Worm (Caenorhabditis elegans): ENCODE measurements around the gene T06E8.8.
A peak's percentile ranks its signal among the peaks of the same experiment; 100 is the strongest.

T06E8.8 gene

DNA sequence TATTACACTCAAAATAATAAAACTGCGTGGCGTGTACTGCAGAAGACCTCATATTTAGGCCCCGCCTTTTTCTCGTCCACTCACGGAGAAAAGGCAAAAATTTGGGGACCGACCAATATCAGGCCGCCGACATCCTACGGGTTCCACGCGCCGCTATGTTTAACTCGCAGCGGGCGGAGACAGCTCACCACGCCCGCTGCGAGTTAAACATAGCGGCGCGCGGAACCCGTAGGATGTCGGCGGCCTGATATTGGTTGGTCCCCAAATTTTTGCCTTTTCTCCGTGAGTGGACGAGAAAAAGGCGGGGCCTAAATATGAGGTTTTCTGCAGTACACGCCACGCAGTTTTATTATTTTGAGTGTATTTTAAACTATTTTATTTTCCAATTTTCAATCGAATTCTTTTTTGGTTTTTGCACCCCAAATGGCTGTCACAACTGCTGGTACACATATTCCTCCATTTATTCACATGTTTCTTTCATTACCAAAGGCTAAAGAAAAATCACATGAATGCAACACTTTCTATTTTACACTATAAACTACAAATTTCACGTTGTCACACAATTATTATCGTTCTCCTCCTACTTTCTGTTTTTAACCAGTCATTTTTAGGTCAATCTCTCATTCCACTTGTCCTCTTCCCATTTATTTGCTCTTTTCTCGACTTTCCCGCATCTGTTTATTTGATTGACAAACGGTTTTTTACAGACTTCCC lies 39.3 kb upstream of the T06E8.8 start, which contains the start of gene uda-1:
Gene uda-1 (plus strand): TSS at position 708 of the 714 bp plus-strand sequence.
- TF ChIP-seq crh-2 (tag; optimal IDR thresholded peaks at IDR 0.05) (peak; percentile 6), blmp-1 (tag; optimal IDR thresholded peaks at IDR 0.05; ENCODE audit: insufficient read depth) (peak; percentile 61)

DNA sequence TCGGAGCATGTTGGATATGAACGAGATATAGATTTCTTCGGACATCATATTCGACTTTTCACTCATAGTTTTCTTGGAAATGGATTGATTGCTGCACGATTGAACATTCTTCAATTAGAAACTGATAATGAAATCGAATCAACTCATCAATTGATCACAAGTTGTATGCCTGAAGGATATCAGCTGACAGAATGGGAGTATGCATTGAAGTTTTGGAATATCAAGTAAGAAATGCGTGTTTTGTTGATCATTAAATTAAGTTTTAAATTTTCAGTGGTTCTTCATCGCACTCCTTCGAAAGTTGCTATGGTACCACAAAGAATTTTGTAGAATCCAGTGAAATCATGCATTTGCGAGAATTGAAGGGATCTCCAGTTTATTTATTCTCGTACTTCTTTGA lies 37.2 kb upstream of the T06E8.8 start:
- TF ChIP-seq nhr-25 (tag; optimal IDR thresholded peaks at IDR 0.05): no peak
- TF ChIP-seq nhr-129 (tag; optimal IDR thresholded peaks at IDR 0.05): peak; percentile 10

DNA sequence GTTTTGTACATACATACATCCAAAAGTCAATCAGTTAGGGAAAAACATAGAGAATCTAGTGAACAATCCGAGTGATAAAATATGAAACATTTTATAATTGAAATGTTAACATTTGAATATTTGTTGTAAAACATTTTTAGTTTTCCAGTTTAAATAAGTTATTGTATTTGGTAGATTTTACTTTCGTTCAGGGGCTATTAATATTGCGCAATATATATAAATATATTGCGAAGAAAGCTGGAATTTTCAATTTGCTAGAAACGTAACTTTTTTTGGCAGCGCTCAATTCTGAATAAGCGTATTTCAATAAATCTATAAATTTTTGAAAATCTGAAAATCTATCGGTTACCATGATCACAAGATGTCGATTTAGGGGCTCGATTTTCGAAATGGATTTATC lies 36.1 kb upstream of the T06E8.8 start:
- TF ChIP-seq R02D3.7 (tag; optimal IDR thresholded peaks at IDR 0.05) (no peak), unc-55 (GFP tag; optimal IDR thresholded peaks at IDR 0.05) (no peak), nhr-6 (tag; optimal IDR thresholded peaks at IDR 0.05) (no peak), lsy-2 (tag; optimal IDR thresholded peaks at IDR 0.05) (no peak), nhr-10 (tag; optimal IDR thresholded peaks at IDR 0.05) (no peak), ztf-4 (tag; optimal IDR thresholded peaks at IDR 0.05) (no peak), ztf-1 (GFP tag; conservative IDR thresholded peaks at IDR 0.05) (no peak), sem-4 (tag; optimal IDR thresholded peaks at IDR 0.05) (no peak), mbf-1 (tag; optimal IDR thresholded peaks at IDR 0.05) (no peak), elt-1 (tag; optimal IDR thresholded peaks at IDR 0.05) (no peak), sma-3 (GFP tag; optimal IDR thresholded peaks at IDR 0.05) (no peak)

DNA sequence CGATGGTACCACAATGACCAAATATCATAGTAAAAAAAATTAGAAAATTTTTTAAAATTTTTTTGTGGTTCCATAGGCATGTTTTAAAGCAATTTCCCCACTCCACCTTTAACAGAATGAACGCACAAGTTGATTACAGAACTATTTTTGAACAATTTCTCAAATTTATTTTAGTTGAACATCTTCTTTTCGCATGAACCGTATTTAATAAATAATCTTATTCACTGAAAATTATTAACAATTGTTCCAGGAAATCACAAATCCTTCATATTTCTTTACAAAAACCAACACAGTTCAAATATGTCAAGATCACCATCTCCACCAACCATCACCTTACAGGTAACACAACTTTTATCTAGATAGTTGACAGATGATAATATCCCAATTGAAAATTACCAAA lies 31.9 kb upstream of the T06E8.8 start, which contains the start of gene lea-1:
Gene lea-1 (plus strand): TSS at position 301 of the 400 bp plus-strand sequence.
- TF ChIP-seq R02D3.7 (tag; optimal IDR thresholded peaks at IDR 0.05): no peak
- TF ChIP-seq ama-1 (optimal IDR thresholded peaks at IDR 0.05): no peak
- TF ChIP-seq blmp-1 (tag; optimal IDR thresholded peaks at IDR 0.05; ENCODE audit: insufficient read depth): no peak
- no peak for TF ChIP-seq nhr-129 (tag; optimal IDR thresholded peaks at IDR 0.05)
- TF ChIP-seq C34F6.9 (tag; optimal IDR thresholded peaks at IDR 0.05): no peak
- no peak for TF ChIP-seq unc-55 (GFP tag; optimal IDR thresholded peaks at IDR 0.05)
- TF ChIP-seq zag-1 (tag; optimal IDR thresholded peaks at IDR 0.05): no peak
- no peak for TF ChIP-seq elt-3 (tag; optimal IDR thresholded peaks at IDR 0.05)
- TF ChIP-seq ceh-82 (tag; optimal IDR thresholded peaks at IDR 0.05): no peak
- no peak for TF ChIP-seq sma-3 (GFP tag; optimal IDR thresholded peaks at IDR 0.05)
- no peak for TF ChIP-seq lsy-2 (tag; optimal IDR thresholded peaks at IDR 0.05)
- TF ChIP-seq skn-1 (tag; optimal IDR thresholded peaks at IDR 0.05): no peak
- no peak for TF ChIP-seq nhr-12 (tag; optimal IDR thresholded peaks at IDR 0.05)
- TF ChIP-seq unc-62 (GFP tag; optimal IDR thresholded peaks at IDR 0.05): no peak
- no peak for TF ChIP-seq snpc-4 (tag; optimal IDR thresholded peaks at IDR 0.05)
- no peak for TF ChIP-seq mab-5 (tag; optimal IDR thresholded peaks at IDR 0.05)
- TF ChIP-seq nhr-237 (tag; optimal IDR thresholded peaks at IDR 0.05): no peak
- TF ChIP-seq elt-1 (tag; optimal IDR thresholded peaks at IDR 0.05): no peak
- TF ChIP-seq unc-39 (tag; optimal IDR thresholded peaks at IDR 0.05): no peak
- TF ChIP-seq egl-27 (tag; optimal IDR thresholded peaks at IDR 0.05): no peak

DNA sequence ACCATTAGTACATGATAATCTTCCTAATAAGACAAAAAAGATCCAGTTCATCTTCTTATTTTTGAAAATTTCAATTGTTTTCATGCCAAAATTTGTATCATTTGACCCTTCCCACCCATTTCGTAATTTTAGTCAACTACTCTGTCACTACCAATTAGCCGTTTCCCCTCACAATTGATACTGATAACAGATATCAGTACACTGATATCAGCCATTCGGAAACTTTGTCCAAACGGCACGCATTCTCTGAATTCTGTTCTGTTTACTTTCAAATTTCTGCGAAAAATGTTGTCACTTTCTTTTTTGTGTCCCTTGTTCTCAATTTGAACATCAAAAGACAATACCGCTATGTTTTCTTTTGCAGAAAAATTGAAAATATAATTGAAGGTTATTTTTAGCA lies 30.9 kb upstream of the T06E8.8 start:
- TF ChIP-seq aly-2 (tag; optimal IDR thresholded peaks at IDR 0.05) (no peak), fos-1 (tag; optimal IDR thresholded peaks at IDR 0.05) (peak; percentile 76), mbf-1 (tag; optimal IDR thresholded peaks at IDR 0.05) (no peak), snpc-4 (tag; optimal IDR thresholded peaks at IDR 0.05) (no peak), gmeb-1 (tag; optimal IDR thresholded peaks at IDR 0.05) (no peak), nhr-129 (tag; optimal IDR thresholded peaks at IDR 0.05) (peak; percentile 11), sma-9 (GFP tag; optimal IDR thresholded peaks at IDR 0.05) (peak; percentile 31), sma-9 (tag; optimal IDR thresholded peaks at IDR 0.05) (no peak), blmp-1 (tag; optimal IDR thresholded peaks at IDR 0.05; ENCODE audit: insufficient read depth) (peak; percentile 29), nhr-10 (tag; optimal IDR thresholded peaks at IDR 0.05) (no peak), unc-62 (GFP tag; optimal IDR thresholded peaks at IDR 0.05) (no peak), nhr-237 (tag; optimal IDR thresholded peaks at IDR 0.05) (no peak)

DNA sequence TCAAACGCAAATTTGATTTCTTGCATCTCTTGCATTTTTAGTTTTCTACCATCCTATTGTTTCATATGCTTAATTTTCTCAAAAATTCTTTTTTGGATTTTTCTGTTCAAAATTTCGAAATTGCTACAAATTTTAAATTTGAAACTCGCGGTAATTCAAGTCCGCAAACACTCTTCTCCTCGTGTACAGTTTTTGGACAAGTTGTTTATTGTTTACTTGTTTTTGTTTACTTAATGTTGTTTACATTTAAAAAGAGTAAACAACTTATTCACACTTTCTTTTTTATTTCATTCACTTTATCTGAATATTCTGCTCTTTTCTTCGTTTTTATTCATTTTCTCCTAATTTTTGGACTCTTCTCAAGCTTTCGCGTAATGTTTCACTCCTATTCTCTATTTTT lies 25.3 kb upstream of the T06E8.8 start:
- TF ChIP-seq peb-1 (tag; optimal IDR thresholded peaks at IDR 0.05) (no peak), unc-62 (GFP tag; optimal IDR thresholded peaks at IDR 0.05) (no peak)
